Fruit fly (Drosophila melanogaster) whole organism, embryonic: ENCODE measurements around the gene pes.

Source experiments
- BtbVII ChIP-seq: fragments of 200-800 bp; sonication (Bioruptor generic); optimal IDR thresholded peaks from 3 replicates; lab custom pipeline; 2017; ENCODE audit warnings: missing biosample characterization, mild to moderate bottlenecking, missing genetic modification characterization
- CG10209 ChIP-seq: fragments of 200-800 bp; sonication (Bioruptor generic); optimal IDR thresholded peaks from 3 replicates; lab custom pipeline; 2017; ENCODE audit warnings: missing biosample characterization, mild to moderate bottlenecking, missing genetic modification characterization, missing genetic modification reagents
- CG11093 ChIP-seq: fragments of 200-800 bp; sonication (Bioruptor generic); IDR thresholded peaks from 3 replicates; pipeline ENCODE4 v1.3.6; 2022; ENCODE audit warnings: missing biosample characterization, missing genetic modification characterization
- CG12942 ChIP-seq: fragments of 200-800 bp; sonication (Bioruptor generic); optimal IDR thresholded peaks from 3 replicates; lab custom pipeline; 2016; ENCODE audit warnings: missing biosample characterization, missing genetic modification characterization
- CG14050 ChIP-seq: fragments of 200-800 bp; sonication (Bioruptor generic); IDR thresholded peaks from 3 replicates; pipeline ENCODE4 v1.3.6; 2022; ENCODE audit warnings: missing biosample characterization, missing genetic modification characterization
- CG15479 ChIP-seq: fragments of 200-800 bp; sonication (Bioruptor generic); optimal IDR thresholded peaks from 3 replicates; lab custom pipeline; 2019; ENCODE audit warnings: missing biosample characterization, mild to moderate bottlenecking, missing genetic modification characterization, moderate library complexity
- CG1647 ChIP-seq: fragments of 200-800 bp; sonication (Bioruptor generic); optimal IDR thresholded peaks from 3 replicates; lab custom pipeline; 2016; ENCODE audit warnings: missing biosample characterization, missing genetic modification characterization
- CG17612 ChIP-seq: fragments of 200-800 bp; sonication (Bioruptor generic); IDR thresholded peaks from 2 replicates; pipeline ENCODE4 v1.3.6; 2022; ENCODE audit warnings: missing biosample characterization, missing genetic modification characterization
- CG1832 ChIP-seq: fragments of 200-800 bp; sonication (Bioruptor generic); optimal IDR thresholded peaks from 2 replicates; lab custom pipeline; 2017; ENCODE audit warnings: missing biosample characterization, mild to moderate bottlenecking, missing genetic modification characterization, inconsistent platforms
- CG3726 ChIP-seq: fragments of 200-800 bp; sonication (Bioruptor generic); IDR thresholded peaks from 3 replicates; pipeline ENCODE4, ENCODE4 v1.3.6; 2022; ENCODE audit warnings: missing biosample characterization, missing genetic modification characterization
- CG4424 ChIP-seq: fragments of 200-800 bp; sonication (Bioruptor generic); optimal IDR thresholded peaks from 3 replicates; lab custom pipeline; 2016; ENCODE audit warnings: missing biosample characterization, missing genetic modification characterization
- CG6813 ChIP-seq: fragments of 200-800 bp; sonication (Bioruptor generic); optimal IDR thresholded peaks from 2 replicates; lab custom pipeline; 2017; ENCODE audit warnings: missing biosample characterization, missing genetic modification characterization, mild to moderate bottlenecking, moderate library complexity, missing genetic modification reagents
- CG7745 ChIP-seq: fragments of 200-800 bp; sonication (Bioruptor generic); optimal IDR thresholded peaks from 2 replicates; lab custom pipeline; 2018; ENCODE audit warnings: missing biosample characterization, mild to moderate bottlenecking, missing genetic modification characterization, moderate library complexity
- CG9727 ChIP-seq: fragments of 200-800 bp; sonication (Bioruptor generic); optimal IDR thresholded peaks from 3 replicates; lab custom pipeline; 2017; ENCODE audit warnings: missing biosample characterization, mild to moderate bottlenecking, missing genetic modification characterization
- CG9817 ChIP-seq: fragments of 200-800 bp; sonication (Bioruptor generic); optimal IDR thresholded peaks from 2 replicates; lab custom pipeline; 2018; ENCODE audit warnings: missing biosample characterization, mild to moderate bottlenecking, missing genetic modification characterization, moderate library complexity
- Deaf1 ChIP-seq: fragments of 200-800 bp; optimal IDR thresholded peaks from 3 replicates; lab custom pipeline; 2019; ENCODE audit warnings: missing biosample characterization, mild to moderate bottlenecking, missing genetic modification characterization, moderate library complexity
- Dek ChIP-seq: fragments of 200-800 bp; sonication (Bioruptor generic); optimal IDR thresholded peaks from 3 replicates; lab custom pipeline; 2019; ENCODE audit warnings: missing biosample characterization, mild to moderate bottlenecking, missing genetic modification characterization, moderate library complexity
- Dip3 ChIP-seq: fragments of 200-800 bp; sonication (Bioruptor generic); optimal IDR thresholded peaks from 3 replicates; lab custom pipeline; 2016; ENCODE audit warnings: missing biosample characterization, missing genetic modification characterization
- Drgx ChIP-seq: fragments of 200-800 bp; sonication (Bioruptor generic); IDR thresholded peaks from 2 replicates; pipeline ENCODE4 v1.3.6; 2022; ENCODE audit warnings: missing biosample characterization, missing genetic modification characterization
- Gsc ChIP-seq: fragments of 200-800 bp; sonication (Bioruptor generic); IDR thresholded peaks from 2 replicates; pipeline ENCODE4 v1.3.6; 2022; ENCODE audit warnings: missing biosample characterization, missing genetic modification characterization
- H15 ChIP-seq: fragments of 200-800 bp; sonication (Bioruptor generic); IDR thresholded peaks from 3 replicates; pipeline ENCODE4 v1.3.6; 2022; ENCODE audit warnings: missing biosample characterization, missing genetic modification characterization
- HLHmδ ChIP-seq: fragments of 200-800 bp; sonication (Bioruptor generic); optimal IDR thresholded peaks from 2 replicates; lab custom pipeline; 2018; ENCODE audit warnings: missing biosample characterization, mild to moderate bottlenecking, missing genetic modification characterization, moderate library complexity
- Hr51 ChIP-seq, 2 experiments: fragments of 200-800 bp; sonication (Bioruptor generic); optimal IDR thresholded peaks; 2 replicates in 1 of 2; 3 replicates in 1 of 2; lab custom pipeline; 2016 to 2018; ENCODE audit warnings: missing biosample characterization in 2 of 2, missing genetic modification characterization in 2 of 2, mild to moderate bottlenecking in 1 of 2, moderate library complexity in 1 of 2
- NK7.1 ChIP-seq: fragments of 200-800 bp; sonication (Bioruptor generic); optimal IDR thresholded peaks from 3 replicates; lab custom pipeline; 2016; ENCODE audit warnings: missing biosample characterization, missing genetic modification characterization
- Nf-YB ChIP-seq: fragments of 200-800 bp; sonication (Bioruptor generic); optimal IDR thresholded peaks from 3 replicates; lab custom pipeline; 2019; ENCODE audit warnings: missing biosample characterization, mild to moderate bottlenecking, missing genetic modification characterization, moderate library complexity
- Ravus ChIP-seq: fragments of 200-800 bp; sonication (Bioruptor generic); IDR thresholded peaks from 2 replicates; pipeline ENCODE4 v1.3.6; 2022; ENCODE audit warnings: missing biosample characterization, missing genetic modification characterization
- ac ChIP-seq: fragments of 200-800 bp; sonication (Bioruptor generic); optimal IDR thresholded peaks from 3 replicates; lab custom pipeline; 2017; ENCODE audit warnings: missing biosample characterization, mild to moderate bottlenecking, missing genetic modification characterization
- al ChIP-seq: fragments of 200-800 bp; sonication (Bioruptor generic); IDR thresholded peaks from 2 replicates; pipeline ENCODE4 v1.3.6; 2022; ENCODE audit warnings: missing biosample characterization, missing genetic modification characterization
- az2 ChIP-seq: fragments of 200-800 bp; sonication (Bioruptor generic); optimal IDR thresholded peaks from 3 replicates; lab custom pipeline; 2016; ENCODE audit warnings: missing biosample characterization, missing genetic modification characterization
- bbx ChIP-seq: fragments of 200-800 bp; sonication (Bioruptor generic); IDR thresholded peaks from 2 replicates; pipeline ENCODE4 v1.3.6; 2022; ENCODE audit warnings: missing biosample characterization, missing genetic modification characterization; ENCODE audit not compliant: partially characterized antibody
- dati ChIP-seq: fragments of 200-800 bp; sonication (Bioruptor generic); IDR thresholded peaks from 2 replicates; pipeline ENCODE4 v1.3.6; 2022; ENCODE audit warnings: missing biosample characterization, missing genetic modification characterization
- dmrt11E ChIP-seq: fragments of 200-800 bp; sonication (Bioruptor generic); optimal IDR thresholded peaks from 3 replicates; lab custom pipeline; 2018; ENCODE audit warnings: missing biosample characterization, mild to moderate bottlenecking, missing genetic modification characterization, moderate library complexity
- gcm ChIP-seq: fragments of 200-800 bp; sonication (Bioruptor generic); optimal IDR thresholded peaks from 2 replicates; lab custom pipeline; 2019; ENCODE audit warnings: missing biosample characterization, mild to moderate bottlenecking, missing genetic modification characterization, moderate library complexity
- gt ChIP-seq: fragments of 200-800 bp; sonication (Bioruptor generic); IDR thresholded peaks from 2 replicates; pipeline ENCODE4 v1.3.6; 2022; ENCODE audit warnings: missing biosample characterization, missing genetic modification characterization
- insv ChIP-seq, 2 experiments: fragments of 200-800 bp; sonication (Bioruptor generic); optimal IDR thresholded peaks; 3 replicates each; lab custom pipeline; 2016 to 2018; ENCODE audit warnings: missing biosample characterization in 2 of 2, missing genetic modification characterization in 2 of 2
- inv ChIP-seq: fragments of 200-800 bp; sonication (Bioruptor generic); IDR thresholded peaks from 2 replicates; pipeline ENCODE4 v1.3.6; 2022; ENCODE audit warnings: missing biosample characterization, missing genetic modification characterization; ENCODE audit not compliant: partially characterized antibody
- kah ChIP-seq: fragments of 200-800 bp; sonication (Bioruptor generic); optimal IDR thresholded peaks from 2 replicates; lab custom pipeline; 2018; ENCODE audit warnings: missing biosample characterization, mild to moderate bottlenecking, missing genetic modification characterization
- mirr ChIP-seq: fragments of 200-800 bp; sonication (Bioruptor generic); optimal IDR thresholded peaks from 3 replicates; lab custom pipeline; 2018; ENCODE audit warnings: missing biosample characterization, mild to moderate bottlenecking, missing genetic modification characterization
- nerfin-2 ChIP-seq: fragments of 200-800 bp; sonication (Bioruptor generic); IDR thresholded peaks from 2 replicates; pipeline ENCODE4 v1.3.6; 2022; ENCODE audit warnings: missing biosample characterization, missing genetic modification characterization; ENCODE audit not compliant: partially characterized antibody
- pan ChIP-seq, 4 experiments: fragments of >200 bp in 3 of 4; fragments of 200-800 bp in 1 of 4; sonication (Bioruptor generic) in 1 of 4; optimal IDR thresholded peaks in 3 of 4; IDR thresholded peaks in 1 of 4; 2 replicates each; pipeline versions ENCODE4 v1.3.6 to Lab custom; 2017 to 2022; ENCODE audit warnings: missing biosample characterization in 2 of 4, missing genetic modification characterization in 2 of 4, mixed read lengths in 1 of 4
- pho ChIP-seq: fragments of 200-800 bp; sonication (Bioruptor generic); optimal IDR thresholded peaks from 2 replicates; lab custom pipeline; 2016; ENCODE audit warnings: missing biosample characterization, missing genetic modification characterization
- rib ChIP-seq: fragments of 200-800 bp; sonication (Bioruptor generic); IDR thresholded peaks from 2 replicates; pipeline ENCODE4 v1.3.6; 2022; ENCODE audit warnings: missing biosample characterization, missing genetic modification characterization
- slbo ChIP-seq: fragments of 200-800 bp; sonication (Bioruptor generic); IDR thresholded peaks from 2 replicates; pipeline ENCODE4 v1.3.6; 2022; ENCODE audit warnings: missing biosample characterization, missing genetic modification characterization
- ssp ChIP-seq: fragments of 200-800 bp; sonication (Bioruptor generic); IDR thresholded peaks from 2 replicates; pipeline ENCODE4 v1.3.6; 2022; ENCODE audit warnings: missing biosample characterization, missing genetic modification characterization
- unpg ChIP-seq: fragments of 200-800 bp; sonication (Bioruptor generic); optimal IDR thresholded peaks from 3 replicates; lab custom pipeline; 2018; ENCODE audit warnings: missing biosample characterization, mild to moderate bottlenecking, missing genetic modification characterization, moderate library complexity
- vfl ChIP-seq: fragments of 200-800 bp; sonication (Bioruptor generic); optimal IDR thresholded peaks from 2 replicates; lab custom pipeline; 2016; ENCODE audit warnings: missing biosample characterization, missing genetic modification characterization
- wek ChIP-seq: fragments of 200-800 bp; sonication (Bioruptor generic); optimal IDR thresholded peaks from 3 replicates; lab custom pipeline; 2018; ENCODE audit warnings: missing biosample characterization, mild to moderate bottlenecking, missing genetic modification characterization, moderate library complexity
- zfh2 ChIP-seq: fragments of 200-800 bp; sonication (Bioruptor generic); optimal IDR thresholded peaks from 2 replicates; lab custom pipeline; 2016; ENCODE audit warnings: missing biosample characterization, missing genetic modification characterization

pes gene

DNA sequence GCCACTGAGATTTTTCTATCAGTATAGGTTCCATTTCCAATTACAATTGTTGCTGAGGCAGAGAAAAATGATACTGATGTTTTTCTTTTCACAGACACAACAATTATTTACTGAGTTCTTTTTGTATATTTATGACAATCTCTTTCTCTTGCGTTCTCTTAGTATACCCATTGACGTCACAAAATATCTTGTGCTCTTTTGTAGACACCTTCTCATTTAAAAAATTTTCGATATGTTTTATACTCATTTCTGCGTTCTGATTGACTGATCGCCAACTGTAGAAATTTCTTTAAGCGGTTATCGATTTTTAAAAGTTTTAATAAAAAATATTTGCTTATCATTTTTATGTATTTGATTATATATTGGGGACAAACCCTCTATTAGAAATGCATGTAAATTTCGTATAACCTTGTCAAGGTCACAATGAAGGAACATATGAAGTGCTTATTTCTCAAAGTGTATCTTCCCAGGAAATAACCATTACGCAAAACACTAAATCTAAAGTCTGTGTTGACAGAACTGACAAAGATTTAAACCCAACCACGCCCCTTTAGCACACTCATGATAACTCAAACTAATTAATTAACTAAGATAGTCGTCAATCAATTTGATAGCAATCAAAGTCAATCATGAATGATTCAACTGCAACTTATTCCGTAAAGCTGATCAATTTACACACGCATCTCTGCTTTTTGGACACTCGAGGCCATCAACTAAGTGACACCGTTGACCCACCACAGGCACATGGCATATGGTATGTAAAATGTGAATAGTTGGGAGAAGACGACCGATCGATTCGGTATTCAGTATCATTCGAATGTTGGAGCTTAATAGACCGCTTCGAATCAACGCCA lies 16.8 kb upstream of the pes start, which contains the start of the genes Glyat and Tg:
TSS of gene Glyat (minus strand) at position 51 of the 854 bp plus-strand sequence.
TSS of gene Tg (plus strand) at position 804 of the 854 bp plus-strand sequence.
- TF ChIP-seq CG6813 (no peak), slbo (GFP tag; lab: Robert Waterston, UW) (peak; percentile 51), Gsc (no peak), NK7.1 (GFP tag; lab: Kevin White, UChicago) (no peak), gt (no peak), CG10209 (no peak), Deaf1 (tag; lab: Kevin White, UChicago) (no peak), CG7745 (tag; lab: Kevin White, UChicago) (no peak), CG3726 (GFP tag; lab: Robert Waterston, UW) (no peak), CG9727 (GFP tag; lab: Kevin White, UChicago) (no peak), insv (GFP tag; optimal IDR thresholded peaks at IDR 0.05; lab: Kevin White, UChicago) (no peak), Hr51 (GFP tag; optimal IDR thresholded peaks at IDR 0.05; lab: Kevin White, UChicago) (peak in 1 of 2 experiments; percentile 8), gcm (GFP tag; lab: Kevin White, UChicago) (no peak), az2 (no peak), inv (GFP tag; lab: Robert Waterston, UW) (peak; percentile 37), zfh2 (GFP tag; lab: Kevin White, UChicago) (no peak), CG4424 (GFP tag; lab: Kevin White, UChicago) (no peak), ac (no peak), Dip3 (GFP tag; lab: Kevin White, UChicago) (no peak), unpg (GFP tag; lab: Kevin White, UChicago) (no peak), kah (GFP tag; lab: Kevin White, UChicago) (no peak), H15 (no peak), HLHmδ (GFP tag; lab: Kevin White, UChicago) (no peak), CG17612 (GFP tag; lab: Robert Waterston, UW) (no peak), Ravus (GFP tag; lab: Robert Waterston, UW) (no peak), CG14050 (GFP tag; lab: Robert Waterston, UW) (no peak; the same call in 2 of the 3 replicates), pho (GFP tag; lab: Kevin White, UChicago) (no peak), rib (GFP tag; lab: Robert Waterston, UW) (no peak), Drgx (no peak), CG9817 (tag; lab: Kevin White, UChicago) (no peak), wek (GFP tag; lab: Kevin White, UChicago) (no peak), CG11093 (GFP tag; lab: Robert Waterston, UW) (no peak), vfl (GFP tag; lab: Kevin White, UChicago) (no peak), CG1647 (GFP tag; lab: Kevin White, UChicago) (no peak), mirr (GFP tag; lab: Kevin White, UChicago) (no peak), bbx (GFP tag; lab: Robert Waterston, UW) (peak; percentile 48; the same call in 1 of the 2 replicates), Nf-YB (no peak), dmrt11E (no peak), nerfin-2 (GFP tag; lab: Robert Waterston, UW) (peak; percentile 49; the same call in 1 of the 2 replicates), Dek (peak; percentile 45), pan (optimal IDR thresholded peaks at IDR 0.05; lab: Kevin White, UChicago) (no peak), pan (GFP tag; optimal IDR thresholded peaks at IDR 0.05 in 1 of 2, IDR thresholded peaks at IDR 0.05 in 1 of 2) (peak in 1 of 2 experiments; percentile 30), BtbVII (GFP tag; lab: Kevin White, UChicago) (peak; percentile 33), CG1832 (no peak), CG15479 (no peak), dati (GFP tag; lab: Robert Waterston, UW) (no peak), ssp (GFP tag; lab: Robert Waterston, UW) (no peak), al (GFP tag; lab: Robert Waterston, UW) (peak; percentile 52), CG12942 (GFP tag; lab: Kevin White, UChicago) (no peak)
